Worm (Caenorhabditis elegans): ENCODE data around the gene dpy-26.

- no peak for TF ChIP-seq him-1 (tag; optimal IDR thresholded peaks at IDR 0.05)
- TF ChIP-seq dao-5 (tag; optimal IDR thresholded peaks at IDR 0.05): no peak
Measured at ce11 chrIV:12429504-12429903, 21.6 kb downstream of the dpy-26 start.

Measured in whole organism, L4/young adult.